Worm (Caenorhabditis elegans): Measurements from ENCODE around the gene B0454.6.

- TF ChIP-seq W03F9.2 (tag; optimal IDR thresholded peaks at IDR 0.05) (no peak), dao-5 (tag; optimal IDR thresholded peaks at IDR 0.05) (no peak)
These were observed 3.8 kb downstream of the B0454.6 start for ce11 chrII:3036344-3036743.
